Fruit fly (Drosophila melanogaster): ENCODE results near the gene CG11836.
A peak's percentile ranks its signal among the peaks of the same experiment; 100 is the strongest.

The CG11836 gene

DNA sequence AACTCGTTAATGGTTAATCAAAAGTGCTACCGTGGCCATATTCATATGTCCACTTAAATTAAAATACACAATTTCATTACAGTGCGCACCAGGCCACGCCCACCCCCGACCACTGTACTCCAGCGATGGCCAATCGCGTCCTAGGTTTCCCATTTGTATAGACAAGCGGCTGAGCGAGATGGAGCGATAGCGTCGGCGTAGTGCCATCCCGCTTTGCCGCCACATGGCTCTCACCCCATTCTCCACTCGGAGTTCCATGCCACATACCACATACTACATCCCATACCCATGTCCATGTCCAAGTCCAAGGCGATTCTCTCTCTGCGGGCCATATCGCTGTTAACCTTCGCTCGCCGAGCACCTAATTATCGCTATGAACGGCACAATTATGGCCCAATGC lies 9.5 kb downstream of the CG11836 start:
- TF ChIP-seq fkh (GFP tag; optimal IDR thresholded peaks at IDR 0.05) (peak; percentile 93), CG8319 (GFP tag; optimal IDR thresholded peaks at IDR 0.05) (no peak), Sox14 (GFP tag; optimal IDR thresholded peaks at IDR 0.05) (no peak), Eip78C (GFP tag) (peak; percentile 52), CG31627 (GFP tag; optimal IDR thresholded peaks at IDR 0.05) (no peak), CG11294 (GFP tag; IDR thresholded peaks at IDR 0.05) (no peak)

- TF ChIP-seq CG6792 (GFP tag; optimal IDR thresholded peaks at IDR 0.05) (no peak), CG3919 (GFP tag; optimal IDR thresholded peaks at IDR 0.05) (no peak), CG6854 (GFP tag; optimal IDR thresholded peaks at IDR 0.05) (no peak), Eip78C (GFP tag) (no peak), CG1621 (tag; optimal IDR thresholded peaks at IDR 0.05) (peak; percentile 3), Met (GFP tag; optimal IDR thresholded peaks at IDR 0.05) (no peak), svp (GFP tag) (no peak), Blimp-1 (GFP tag; optimal IDR thresholded peaks at IDR 0.05) (no peak)
These were observed 11.4 kb downstream of the CG11836 start, which contains the start of gene fd96Ca for dm6 chr3R:25082348-25082747. TSS of gene fd96Ca (plus strand) at chr3R:25082684.

DNA sequence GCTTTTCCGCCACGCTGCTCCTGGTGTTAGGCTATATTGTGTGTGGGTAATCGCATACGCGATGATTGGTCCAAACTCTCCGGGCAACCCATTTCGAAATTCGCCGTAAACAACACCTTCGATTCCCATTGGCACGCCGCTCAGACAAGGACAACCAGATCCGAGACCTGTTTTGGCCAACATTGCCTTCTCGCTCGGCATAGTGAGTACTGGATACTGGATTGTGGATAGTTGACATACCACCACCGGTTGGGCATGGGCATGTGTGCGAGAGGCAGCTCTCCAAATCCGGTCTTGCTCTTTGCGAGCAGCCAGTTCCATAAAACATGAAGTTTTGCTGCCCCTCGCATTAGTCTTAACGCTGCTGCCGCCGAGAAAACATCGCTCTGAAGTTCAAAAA lies 23.7 kb downstream of the CG11836 start, which contains the start of gene fd96Cb:
fd96Cb (plus strand) TSS at position 374 of the 400 bp plus-strand sequence.
- no peak for TF ChIP-seq CG8119 (GFP tag; IDR thresholded peaks at IDR 0.05)
- no peak for TF ChIP-seq Gug (GFP tag; IDR thresholded peaks at IDR 0.05)
- peak in 1 of 2 experiments; percentile 32 for TF ChIP-seq ss (GFP tag; optimal IDR thresholded peaks at IDR 0.05)
- TF ChIP-seq CG9139 (GFP tag; optimal IDR thresholded peaks at IDR 0.05) = no peak
- TF ChIP-seq salr (GFP tag; optimal IDR thresholded peaks at IDR 0.05) = no peak
- TF ChIP-seq CG7368 (GFP tag; optimal IDR thresholded peaks at IDR 0.05) = no peak
- TF ChIP-seq CG1621 (tag; optimal IDR thresholded peaks at IDR 0.05) = peak; percentile 87
- TF ChIP-seq net (GFP tag; optimal IDR thresholded peaks at IDR 0.05) = no peak
- no peak for TF ChIP-seq OdsH (GFP tag; optimal IDR thresholded peaks at IDR 0.05)

DNA sequence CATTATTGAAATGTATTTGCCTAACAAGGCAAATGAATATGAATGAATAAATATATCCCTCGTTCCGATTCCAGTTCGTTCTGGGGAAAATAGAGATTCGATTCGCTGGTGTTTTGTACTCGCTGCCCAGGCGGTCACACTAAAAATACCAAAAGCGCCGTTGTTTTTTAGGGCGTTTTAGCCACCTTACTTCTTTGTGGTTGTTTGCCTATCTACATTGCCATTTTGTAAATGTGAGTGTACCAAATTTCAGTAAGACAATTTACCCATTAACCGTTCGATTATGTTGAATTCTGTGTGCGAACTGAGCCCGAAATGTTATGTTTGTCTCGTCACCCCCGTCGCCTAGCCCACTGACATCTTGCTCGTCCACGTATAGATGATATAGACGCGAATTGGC lies 26.6 kb downstream of the CG11836 start, which contains the start of the genes CG33095 and CG33096:
CG33095 (plus strand) TSS at position 187 of the 400 bp plus-strand sequence.
CG33096 (plus strand) TSS at position 187 of the 400 bp plus-strand sequence.
- TF ChIP-seq CG15336 (GFP tag; IDR thresholded peaks at IDR 0.05) = no peak
- TF ChIP-seq pdm3 (GFP tag; optimal IDR thresholded peaks at IDR 0.05) = no peak
- no peak for TF ChIP-seq CG11762 (GFP tag; optimal IDR thresholded peaks at IDR 0.05; ENCODE audit: insufficient read depth)
- no peak for TF ChIP-seq net (GFP tag; optimal IDR thresholded peaks at IDR 0.05)
- no peak for TF ChIP-seq Lpt (GFP tag; optimal IDR thresholded peaks at IDR 0.05)
- TF ChIP-seq CG31627 (GFP tag; optimal IDR thresholded peaks at IDR 0.05) = no peak
- no peak for TF ChIP-seq CG6163 (GFP tag; IDR thresholded peaks at IDR 0.05)
- TF ChIP-seq CG4318 (GFP tag; optimal IDR thresholded peaks at IDR 0.05) = no peak
- peak; percentile 79 for TF ChIP-seq Sox14 (GFP tag; optimal IDR thresholded peaks at IDR 0.05)

DNA sequence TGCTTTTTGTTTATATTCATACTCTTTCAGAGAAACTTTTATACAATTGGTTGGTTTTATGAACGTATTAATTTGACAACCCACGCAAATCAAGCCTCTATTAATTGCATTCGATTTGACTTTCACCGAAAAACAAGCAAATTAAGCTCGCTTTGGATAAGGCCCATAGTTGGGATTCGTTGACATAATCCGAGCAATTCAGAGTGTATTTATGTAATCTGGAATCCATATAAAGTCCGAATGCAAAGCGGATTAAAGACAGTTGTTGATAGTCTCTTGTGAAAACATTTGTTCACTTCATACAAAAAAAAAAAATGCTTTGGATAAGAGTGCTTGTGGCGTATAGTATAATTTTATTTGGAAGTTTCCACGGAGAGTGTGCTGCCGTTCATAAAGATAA lies 31.3 kb downstream of the CG11836 start, which contains the start of gene CG45095:
CG45095 (plus strand) TSS at position 301 of the 400 bp plus-strand sequence.
- TF ChIP-seq vri (GFP tag; optimal IDR thresholded peaks at IDR 0.05) (peak; percentile 57), Eip75B (GFP tag; optimal IDR thresholded peaks at IDR 0.05) (no peak)

dm6 chr3R:25108932-25109331 lies 38.0 kb downstream of the CG11836 start, which contains the start of gene CG34027:
TSS of gene CG34027 (minus strand) at chr3R:25109032.
- no peak for TF ChIP-seq Sox15 (GFP tag; optimal IDR thresholded peaks at IDR 0.05)
- TF ChIP-seq svp (GFP tag) = no peak
- no peak for TF ChIP-seq CG16779 (tag; optimal IDR thresholded peaks at IDR 0.05)
- TF ChIP-seq Gug (GFP tag; IDR thresholded peaks at IDR 0.05) = no peak
- TF ChIP-seq Met (GFP tag; optimal IDR thresholded peaks at IDR 0.05) = no peak
- no peak for TF ChIP-seq CG34406 (GFP tag; optimal IDR thresholded peaks at IDR 0.05)
- no peak for TF ChIP-seq ss (GFP tag; optimal IDR thresholded peaks at IDR 0.05)
- no peak for TF ChIP-seq CG11902 (GFP tag; optimal IDR thresholded peaks at IDR 0.05)
- no peak for TF ChIP-seq CG3919 (GFP tag; optimal IDR thresholded peaks at IDR 0.05)
- TF ChIP-seq OdsH (GFP tag; optimal IDR thresholded peaks at IDR 0.05) = no peak
- no peak for TF ChIP-seq CG6276 (GFP tag; optimal IDR thresholded peaks at IDR 0.05)
- TF ChIP-seq Hr4 (GFP tag; optimal IDR thresholded peaks at IDR 0.05) = no peak
- no peak for TF ChIP-seq Hr39 (GFP tag; optimal IDR thresholded peaks at IDR 0.05)
- no peak for TF ChIP-seq fd59A (GFP tag; optimal IDR thresholded peaks at IDR 0.05)
